Worm (Caenorhabditis elegans): ENCODE data around the gene rfc-4.

The rfc-4 gene

DNA sequence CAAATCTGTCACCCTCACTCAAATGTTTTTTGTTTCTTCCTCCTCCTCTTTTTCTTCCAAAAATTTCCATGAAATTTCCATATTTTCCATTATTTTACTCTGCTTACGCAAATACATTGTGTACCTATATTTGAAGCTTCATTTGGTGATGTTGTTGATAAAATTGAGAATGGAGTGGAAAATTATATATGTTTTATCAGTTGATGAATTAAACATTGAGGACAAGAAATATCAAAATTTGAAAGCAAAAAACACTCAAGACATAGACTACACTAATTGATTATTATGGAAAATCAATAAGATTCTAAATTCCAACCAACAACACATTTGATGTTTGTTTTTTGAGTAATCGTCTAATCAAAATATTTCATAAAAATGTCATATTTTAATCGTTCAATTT, 17.1 kb downstream of the rfc-4 start:
- TF ChIP-seq lin-35 (GFP tag; optimal IDR thresholded peaks at IDR 0.05) (peak in 1 of 2 experiments; percentile 20), elt-2 (tag; optimal IDR thresholded peaks at IDR 0.05) (peak; percentile 44), nhr-71 (tag; optimal IDR thresholded peaks at IDR 0.05) (no peak)

DNA sequence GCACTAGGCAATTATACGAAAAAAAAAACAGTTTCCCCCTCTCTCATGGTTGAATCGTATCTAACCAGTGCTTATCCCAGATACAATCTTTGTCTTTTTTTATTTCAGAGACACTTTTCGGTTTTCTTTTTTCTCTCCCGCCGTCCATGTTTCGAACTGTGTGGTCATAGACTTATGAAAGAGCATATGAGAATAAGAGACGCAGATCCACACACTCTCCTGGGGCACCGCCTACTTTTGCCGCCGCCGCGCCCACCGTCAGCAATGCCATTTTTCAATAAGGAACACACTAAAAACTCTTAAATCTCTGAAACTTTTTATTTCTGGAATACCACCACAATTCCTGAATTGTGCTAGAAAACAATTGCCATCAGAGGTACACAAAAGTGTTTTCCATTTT, 17.8 kb downstream of the rfc-4 start, which contains the start of gene prk-1:
Gene prk-1 (plus strand): TSS at position 269 of the 400 bp plus-strand sequence.
- TF ChIP-seq snu-23 (GFP tag; optimal IDR thresholded peaks at IDR 0.05) = peak; percentile 22
- no peak for TF ChIP-seq aly-2 (tag; optimal IDR thresholded peaks at IDR 0.05)
- TF ChIP-seq rnt-1 (tag; optimal IDR thresholded peaks at IDR 0.05) = peak; percentile 37
- TF ChIP-seq lin-14 (GFP tag; optimal IDR thresholded peaks at IDR 0.05) = peak; percentile 45
- TF ChIP-seq unc-86 (tag; optimal IDR thresholded peaks at IDR 0.05) = no peak
- no peak for TF ChIP-seq tbx-2 (tag; optimal IDR thresholded peaks at IDR 0.05)
- no peak for TF ChIP-seq efl-3 (GFP tag; optimal IDR thresholded peaks at IDR 0.05)
- no peak for TF ChIP-seq nhr-76 (tag; optimal IDR thresholded peaks at IDR 0.05)
- no peak for TF ChIP-seq fos-1 (tag; optimal IDR thresholded peaks at IDR 0.05)
- peak; percentile 2 for TF ChIP-seq blmp-1 (tag; optimal IDR thresholded peaks at IDR 0.05)
- TF ChIP-seq zip-4 (GFP tag; optimal IDR thresholded peaks at IDR 0.05) = no peak
- no peak for TF ChIP-seq pax-3 (tag; optimal IDR thresholded peaks at IDR 0.05)
- TF ChIP-seq elt-2 (tag; optimal IDR thresholded peaks at IDR 0.05) = no peak
- TF ChIP-seq ceh-63 (GFP tag; optimal IDR thresholded peaks at IDR 0.05) = no peak
- TF ChIP-seq nhr-85 (tag) = peak; percentile 65
- no peak for TF ChIP-seq nhr-90 (tag; optimal IDR thresholded peaks at IDR 0.05; ENCODE audit: poor library complexity)
- TF ChIP-seq lin-15B (tag; optimal IDR thresholded peaks at IDR 0.05) = no peak
- no peak for TF ChIP-seq hlh-4 (tag; optimal IDR thresholded peaks at IDR 0.05)
- no peak for TF ChIP-seq pqm-1 (tag; optimal IDR thresholded peaks at IDR 0.05)
- no peak for TF ChIP-seq nhr-28 (tag; optimal IDR thresholded peaks at IDR 0.05)

DNA sequence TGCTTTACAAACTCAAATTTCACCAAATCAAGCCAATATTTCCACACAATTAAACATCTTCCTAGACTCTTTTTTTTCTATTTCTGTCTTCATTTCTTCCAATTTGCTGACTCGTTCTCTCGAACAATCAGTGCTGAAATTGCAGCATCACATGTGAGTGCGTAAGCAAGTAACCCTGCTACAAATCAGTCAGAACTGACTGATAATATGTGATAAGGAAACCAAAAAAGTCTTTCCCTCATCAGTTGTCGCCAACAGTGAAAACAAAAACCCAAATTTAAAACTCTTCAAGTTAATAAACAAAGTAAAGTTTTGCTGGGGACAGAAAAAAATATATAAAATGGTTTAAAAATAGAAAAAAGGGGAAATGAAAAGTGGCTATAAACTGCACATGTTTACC, 19.4 kb downstream of the rfc-4 start:
- peak in 1 of 2 experiments; percentile 38 for TF ChIP-seq lin-35 (GFP tag; optimal IDR thresholded peaks at IDR 0.05)
- TF ChIP-seq ets-5 (GFP tag; IDR thresholded peaks at IDR 0.05) = no peak
- TF ChIP-seq snpc-4 (tag; optimal IDR thresholded peaks at IDR 0.05) = no peak
- TF ChIP-seq egl-27 (tag; optimal IDR thresholded peaks at IDR 0.05) = no peak
- TF ChIP-seq skn-1 (tag; optimal IDR thresholded peaks at IDR 0.05) = no peak
- TF ChIP-seq nhr-71 (tag; optimal IDR thresholded peaks at IDR 0.05) = no peak
- TF ChIP-seq irx-1 (tag; optimal IDR thresholded peaks at IDR 0.05) = no peak
- TF ChIP-seq unc-130 (tag; optimal IDR thresholded peaks at IDR 0.05) = no peak
- peak; percentile 9 for TF ChIP-seq nhr-20 (tag; optimal IDR thresholded peaks at IDR 0.05)
- peak; percentile 59 for TF ChIP-seq elt-2 (tag; optimal IDR thresholded peaks at IDR 0.05)

DNA sequence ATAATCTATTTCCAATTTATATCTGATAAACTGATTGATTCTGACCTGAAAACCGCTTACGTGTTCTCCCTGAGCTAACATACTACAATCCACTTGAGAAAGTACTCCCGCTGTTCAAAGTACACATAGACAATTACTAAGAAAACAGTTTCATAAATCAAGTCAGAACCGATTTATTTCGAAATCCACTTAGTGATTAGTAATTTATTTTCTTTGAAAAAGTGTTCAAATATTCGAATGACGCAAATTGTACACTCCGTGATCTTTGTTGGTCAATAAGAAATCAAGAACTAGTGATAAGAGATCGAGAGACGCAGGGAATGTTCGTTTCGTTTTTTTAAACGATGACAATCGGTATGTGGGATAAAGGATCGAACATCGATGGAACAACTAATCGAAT, 20.4 kb downstream of the rfc-4 start:
- no peak for TF ChIP-seq efl-1 (optimal IDR thresholded peaks at IDR 0.05)
- TF ChIP-seq efl-1 (GFP tag; optimal IDR thresholded peaks at IDR 0.05 in 1 of 2) = peak in 1 of 2 experiments; percentile 21
- TF ChIP-seq lin-15B (tag; optimal IDR thresholded peaks at IDR 0.05) = no peak

DNA sequence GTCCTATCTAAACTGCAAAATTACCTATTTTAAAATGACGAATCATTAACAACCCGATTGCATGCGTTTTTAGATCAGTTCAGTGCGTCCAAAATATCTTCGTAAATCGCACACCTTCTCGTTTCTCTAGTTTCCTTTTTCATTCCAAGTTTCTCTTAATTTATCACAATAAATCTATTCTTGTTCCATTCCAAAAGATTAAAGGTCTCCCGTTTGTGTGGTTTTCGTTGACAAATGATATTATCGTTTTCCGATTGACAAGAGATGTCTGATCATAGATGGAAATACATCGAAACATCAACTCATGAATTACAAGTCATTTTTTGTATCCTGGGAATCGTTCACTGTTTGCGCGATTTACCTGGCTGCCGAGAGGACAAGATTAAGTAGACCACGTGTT, 21.1 kb downstream of the rfc-4 start:
- peak in 3 of 6 experiments; percentile 34 to 45 (median 35) for TF ChIP-seq elt-3 (tag; optimal IDR thresholded peaks at IDR 0.05)
- TF ChIP-seq mef-2 (tag; optimal IDR thresholded peaks at IDR 0.05) = no peak
- TF ChIP-seq lin-14 (GFP tag; optimal IDR thresholded peaks at IDR 0.05) = peak; percentile 47
- TF ChIP-seq nhr-20 (tag; optimal IDR thresholded peaks at IDR 0.05) = peak; percentile 21
- TF ChIP-seq nhr-237 (tag; optimal IDR thresholded peaks at IDR 0.05) = no peak
- no peak for TF ChIP-seq pax-3 (tag; optimal IDR thresholded peaks at IDR 0.05)
- TF ChIP-seq sox-4 (tag; optimal IDR thresholded peaks at IDR 0.05) = no peak
- TF ChIP-seq nhr-71 (tag; optimal IDR thresholded peaks at IDR 0.05) = peak; percentile 19
- no peak for TF ChIP-seq ceh-8 (GFP tag; optimal IDR thresholded peaks at IDR 0.05)
- no peak for TF ChIP-seq egl-13 (tag; optimal IDR thresholded peaks at IDR 0.05)
- TF ChIP-seq blmp-1 (tag; optimal IDR thresholded peaks at IDR 0.05) = peak; percentile 81
- TF ChIP-seq unc-98 (GFP tag; IDR thresholded peaks at IDR 0.05) = no peak
- no peak for TF ChIP-seq snpc-4 (tag; optimal IDR thresholded peaks at IDR 0.05)
- TF ChIP-seq nhr-12 (tag; optimal IDR thresholded peaks at IDR 0.05) = no peak
- TF ChIP-seq mep-1 (tag; optimal IDR thresholded peaks at IDR 0.05) = no peak
- no peak for TF ChIP-seq mab-9 (GFP tag; IDR thresholded peaks at IDR 0.05)
- peak; percentile 26; the same call in 1 of the 2 replicates for TF ChIP-seq nhr-19 (GFP tag; conservative IDR thresholded peaks at IDR 0.05)
- no peak for TF ChIP-seq fkh-8 (tag; optimal IDR thresholded peaks at IDR 0.05)
- TF ChIP-seq unc-130 (tag; optimal IDR thresholded peaks at IDR 0.05) = no peak
- no peak for TF ChIP-seq aha-1 (tag; optimal IDR thresholded peaks at IDR 0.05)
- no peak for TF ChIP-seq pag-3 (tag; optimal IDR thresholded peaks at IDR 0.05; ENCODE audit: borderline replicate concordance, insufficient read depth)
- peak; percentile 18 for TF ChIP-seq tbx-2 (tag; optimal IDR thresholded peaks at IDR 0.05)

All from whole organism, L1 larva.